Worm (Caenorhabditis elegans): ENCODE results near the gene mth-2.

Gene mth-2

DNA sequence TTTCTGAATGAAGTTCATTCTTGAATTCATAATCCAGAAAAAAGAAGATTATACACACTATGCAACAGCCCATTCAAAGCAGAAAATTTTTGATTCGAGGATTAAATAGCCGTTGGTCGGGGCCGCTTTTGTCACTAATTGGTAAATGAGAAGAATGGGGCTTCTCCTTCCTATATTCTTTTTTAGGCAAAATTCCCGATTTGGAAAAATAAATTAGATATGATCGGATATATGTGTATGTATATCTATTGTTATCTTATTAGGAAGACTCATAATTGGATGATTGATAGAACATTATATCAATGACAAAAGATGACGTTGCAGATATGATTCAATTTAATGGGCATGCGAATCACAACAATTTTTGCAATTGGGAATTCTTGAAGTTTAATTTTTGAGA lies 43.9 kb downstream of the mth-2 start:
- no peak for TF ChIP-seq nhr-76 (tag; optimal IDR thresholded peaks at IDR 0.05)
- TF ChIP-seq nhr-43 (tag; optimal IDR thresholded peaks at IDR 0.05; ENCODE audit: poor library complexity, severe bottlenecking), result peak; percentile 6

DNA sequence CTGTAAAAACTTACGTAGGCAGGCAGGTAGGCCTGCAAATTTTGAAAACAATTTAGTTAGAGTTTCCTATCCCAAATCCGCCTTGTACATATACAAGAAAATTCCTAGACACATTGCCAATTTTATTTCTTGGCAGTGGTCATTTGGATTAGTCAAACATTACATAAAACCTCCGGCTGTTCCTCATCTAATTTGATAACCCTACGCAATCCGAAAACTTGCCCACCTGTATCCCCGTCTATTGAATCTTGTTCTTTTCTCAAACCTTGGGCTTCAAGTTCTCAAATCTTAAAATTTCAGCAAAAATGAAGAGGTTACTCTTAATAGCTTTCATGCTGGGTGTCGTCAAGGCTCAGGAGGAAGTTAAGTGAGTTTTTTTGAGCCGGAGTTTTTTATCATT lies 48.1 kb downstream of the mth-2 start, which contains the start of gene F56D3.1:
TSS of gene F56D3.1 (plus strand) at position 301 of the 400 bp plus-strand sequence.
- no peak for TF ChIP-seq R02D3.7 (tag; optimal IDR thresholded peaks at IDR 0.05)
- TF ChIP-seq jun-1 (tag; optimal IDR thresholded peaks at IDR 0.05), result no peak
- no peak for TF ChIP-seq sea-2 (GFP tag; optimal IDR thresholded peaks at IDR 0.05)
